Worm (Caenorhabditis elegans) whole organism, L4 larva: ENCODE results near the gene slc-25A21.

Experiments
- fkh-10 ChIP-seq: fragments of 150-350 bp; optimal IDR thresholded peaks from 2 replicates; lab custom pipeline; 2014; ENCODE audit warnings: missing biosample characterization, missing genetic modification reagents, missing genetic modification characterization
- zag-1 ChIP-seq: fragments of 150-350 bp; optimal IDR thresholded peaks from 2 replicates; lab custom pipeline; 2014; ENCODE audit warnings: missing biosample characterization, missing genetic modification characterization

DNA sequence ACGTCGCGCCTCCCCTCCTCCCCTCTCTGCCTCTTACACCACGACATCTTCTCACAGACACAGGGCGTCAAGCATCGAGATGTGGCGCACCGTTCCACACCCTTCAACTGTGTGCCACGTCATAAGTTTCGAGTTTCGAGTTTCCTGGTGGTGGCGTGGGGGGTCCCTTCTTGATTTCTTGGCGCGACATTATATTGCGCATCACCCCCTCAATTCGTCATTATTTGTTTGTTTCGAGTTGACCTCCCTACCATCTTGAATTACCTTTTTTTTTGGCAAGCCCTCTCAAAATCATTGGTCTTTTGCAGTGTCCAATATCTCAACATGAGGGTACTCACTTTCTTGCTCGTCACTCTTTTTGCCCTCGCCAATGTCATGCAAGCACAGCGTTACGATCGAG lies 5.6 kb upstream of the slc-25A21 start, which contains the start of gene nlp-67:
- TF ChIP-seq zag-1: no peak
- no peak for TF ChIP-seq fkh-10 (GFP tag; lab: Kevin White, UChicago)
